Fruit fly (Drosophila melanogaster): ENCODE results near the gene Ir92a.

DNA sequence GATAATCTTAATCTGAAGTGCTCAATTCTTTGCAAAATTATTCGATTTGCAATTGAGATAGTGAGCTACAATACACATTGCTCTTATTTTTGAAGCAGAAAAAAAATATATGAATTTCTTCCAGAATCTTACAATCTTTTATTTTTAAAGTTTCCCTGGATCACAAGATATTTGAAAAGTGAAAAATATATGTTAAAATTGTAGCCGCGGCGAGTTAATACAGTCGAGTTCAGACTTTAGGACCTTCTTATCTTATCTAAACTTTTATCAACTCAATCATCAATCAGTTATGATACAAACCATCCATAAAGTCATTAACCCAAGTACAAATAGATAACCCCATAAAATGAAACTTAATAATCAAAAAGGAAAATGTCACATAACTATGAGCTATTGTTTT lies 27.9 kb upstream of the Ir92a start:
- TF ChIP-seq Mio (GFP tag; optimal IDR thresholded peaks at IDR 0.05) (no peak), N (GFP tag; optimal IDR thresholded peaks at IDR 0.05) (no peak), Abd-B (GFP tag; optimal IDR thresholded peaks at IDR 0.05) (no peak), Myc (optimal IDR thresholded peaks at IDR 0.05) (no peak)
